Worm (Caenorhabditis elegans) whole organism, L2 larva: Measurements from ENCODE around the gene F23H12.7.
A peak's percentile ranks its signal among the peaks of the same experiment; 100 is the strongest.

Source experiments
- C34F6.9 ChIP-seq: fragments of 150-350 bp; optimal IDR thresholded peaks from 2 replicates; lab custom pipeline; 2014; ENCODE audit warnings: missing biosample characterization, missing genetic modification characterization
- F13H6.1 ChIP-seq: sonication (generic microtip); optimal IDR thresholded peaks from 2 replicates; lab custom pipeline; 2016; ENCODE audit warnings: missing genetic modification characterization, missing compliant biosample characterization
- R02D3.7 ChIP-seq: fragments of 150-350 bp; optimal IDR thresholded peaks from 2 replicates; lab custom pipeline; 2014; ENCODE audit warnings: missing biosample characterization, missing genetic modification characterization
- alr-1 ChIP-seq: fragments of 150-350 bp; optimal IDR thresholded peaks from 2 replicates; lab custom pipeline; 2014; ENCODE audit warnings: missing biosample characterization, missing genetic modification characterization
- aly-2 ChIP-seq: fragments of 150-350 bp; optimal IDR thresholded peaks from 2 replicates; lab custom pipeline; 2014; ENCODE audit warnings: missing biosample characterization, missing genetic modification characterization
- blmp-1 ChIP-seq: sonication (generic microtip); optimal IDR thresholded peaks from 2 replicates; lab custom pipeline; 2017; ENCODE audit warnings: missing genetic modification characterization, mild to moderate bottlenecking, missing compliant biosample characterization, antibody characterized with exemption, moderate library complexity; ENCODE audit not compliant: insufficient read depth
- ceh-16 ChIP-seq: fragments of 150-350 bp; optimal IDR thresholded peaks from 2 replicates; lab custom pipeline; 2014; ENCODE audit warnings: missing biosample characterization, missing genetic modification characterization
- crh-2 ChIP-seq: sonication (generic microtip); optimal IDR thresholded peaks from 2 replicates; lab custom pipeline; 2017; ENCODE audit warnings: missing biosample characterization, missing genetic modification characterization
- dmd-4 ChIP-seq: sonication (generic microtip); optimal IDR thresholded peaks from 2 replicates; lab custom pipeline; 2017; ENCODE audit warnings: missing biosample characterization, missing genetic modification characterization
- egl-27 ChIP-seq: sonication (generic microtip); optimal IDR thresholded peaks from 3 replicates; lab custom pipeline; 2017; ENCODE audit warnings: missing biosample characterization, missing genetic modification reagents, missing genetic modification characterization
- elt-1 ChIP-seq: fragments of 150-350 bp; optimal IDR thresholded peaks from 2 replicates; lab custom pipeline; 2014; ENCODE audit warnings: missing biosample characterization, missing genetic modification characterization
- elt-3 ChIP-seq: sonication (generic microtip); optimal IDR thresholded peaks from 2 replicates; lab custom pipeline; 2017; ENCODE audit warnings: missing biosample characterization, missing genetic modification characterization
- fos-1 ChIP-seq: fragments of 150-350 bp; optimal IDR thresholded peaks from 2 replicates; lab custom pipeline; 2014; ENCODE audit warnings: missing biosample characterization, missing genetic modification characterization
- gmeb-1 ChIP-seq: fragments of 150-350 bp; optimal IDR thresholded peaks from 2 replicates; lab custom pipeline; 2014; ENCODE audit warnings: missing biosample characterization, missing genetic modification characterization
- lin-11 ChIP-seq: fragments of 150-350 bp; sonication (generic microtip); optimal IDR thresholded peaks from 2 replicates; lab custom pipeline; 2014; ENCODE audit warnings: missing biosample characterization, missing genetic modification characterization, inconsistent platforms, mixed read lengths
- lin-13 ChIP-seq: fragments of 150-350 bp; optimal IDR thresholded peaks from 2 replicates; lab custom pipeline; 2014; ENCODE audit warnings: missing biosample characterization, missing genetic modification reagents, missing genetic modification characterization
- lin-39 ChIP-seq: fragments of 150-350 bp; optimal IDR thresholded peaks from 2 replicates; lab custom pipeline; 2014; ENCODE audit warnings: missing biosample characterization, missing genetic modification reagents, missing genetic modification characterization
- lsy-2 ChIP-seq, 2 experiments: fragments of 150-350 bp in 1 of 2; sonication (generic microtip) in 1 of 2; optimal IDR thresholded peaks; 2 replicates each; lab custom pipeline; 2014 to 2017; ENCODE audit warnings: missing biosample characterization in 2 of 2, missing genetic modification characterization in 2 of 2
- mab-5 ChIP-seq: fragments of 150-350 bp; optimal IDR thresholded peaks from 2 replicates; lab custom pipeline; 2014; ENCODE audit warnings: missing biosample characterization, missing genetic modification characterization
- nhr-12 ChIP-seq: fragments of 150-350 bp; optimal IDR thresholded peaks from 2 replicates; lab custom pipeline; 2014; ENCODE audit warnings: missing biosample characterization, missing genetic modification characterization
- nhr-129 ChIP-seq: fragments of 150-350 bp; optimal IDR thresholded peaks from 2 replicates; lab custom pipeline; 2014; ENCODE audit warnings: missing biosample characterization, missing genetic modification characterization
- nhr-21 ChIP-seq: fragments of 150-350 bp; optimal IDR thresholded peaks from 2 replicates; lab custom pipeline; 2014; ENCODE audit warnings: missing biosample characterization, missing genetic modification characterization
- nhr-23 ChIP-seq: fragments of 150-350 bp; optimal IDR thresholded peaks from 2 replicates; lab custom pipeline; 2014; ENCODE audit warnings: missing biosample characterization, missing genetic modification reagents, missing genetic modification characterization
- nhr-237 ChIP-seq: fragments of 150-350 bp; optimal IDR thresholded peaks from 2 replicates; lab custom pipeline; 2014; ENCODE audit warnings: missing biosample characterization, missing genetic modification characterization
- nhr-25 ChIP-seq: fragments of 150-350 bp; sonication (generic microtip); optimal IDR thresholded peaks from 3 replicates; lab custom pipeline; 2014; ENCODE audit warnings: missing biosample characterization, missing genetic modification characterization
- nhr-6 ChIP-seq: fragments of 150-350 bp; optimal IDR thresholded peaks from 2 replicates; lab custom pipeline; 2014; ENCODE audit warnings: missing biosample characterization, missing genetic modification characterization
- nhr-77 ChIP-seq: fragments of 150-350 bp; optimal IDR thresholded peaks from 2 replicates; lab custom pipeline; 2014; ENCODE audit warnings: missing biosample characterization, missing genetic modification characterization
- peb-1 ChIP-seq: fragments of 150-350 bp; optimal IDR thresholded peaks from 2 replicates; lab custom pipeline; 2014; ENCODE audit warnings: missing biosample characterization, missing genetic modification characterization
- sem-4 ChIP-seq: fragments of 150-350 bp; optimal IDR thresholded peaks from 2 replicates; lab custom pipeline; 2014; ENCODE audit warnings: missing biosample characterization, missing genetic modification reagents, missing genetic modification characterization
- skn-1 ChIP-seq: sonication (generic microtip); optimal IDR thresholded peaks from 2 replicates; lab custom pipeline; 2017; ENCODE audit warnings: missing biosample characterization, missing genetic modification characterization
- sma-3 ChIP-seq: sonication (generic microtip); optimal IDR thresholded peaks from 2 replicates; lab custom pipeline; 2016; ENCODE audit warnings: missing genetic modification reagents, missing genetic modification characterization, missing compliant biosample characterization
- sma-9 ChIP-seq, 2 experiments: fragments of 150-350 bp in 1 of 2; sonication (generic microtip) in 1 of 2; optimal IDR thresholded peaks; 2 replicates each; lab custom pipeline; 2014 to 2016; ENCODE audit warnings: missing genetic modification characterization in 2 of 2, mild to moderate bottlenecking in 1 of 2, missing biosample characterization in 1 of 2, missing compliant biosample characterization in 1 of 2, missing genetic modification reagents in 1 of 2, moderate library complexity in 1 of 2
- unc-39 ChIP-seq: fragments of 150-350 bp; optimal IDR thresholded peaks from 2 replicates; lab custom pipeline; 2014; ENCODE audit warnings: missing biosample characterization, missing genetic modification characterization
- unc-55 ChIP-seq: fragments of 150-350 bp; sonication (generic microtip); optimal IDR thresholded peaks from 3 replicates; lab custom pipeline; 2014; ENCODE audit warnings: missing biosample characterization, missing genetic modification reagents, missing genetic modification characterization
- zag-1 ChIP-seq: fragments of 150-350 bp; optimal IDR thresholded peaks from 2 replicates; lab custom pipeline; 2014; ENCODE audit warnings: missing biosample characterization, missing genetic modification characterization
- ztf-1 ChIP-seq: fragments of 200-800 bp; sonication (Bioruptor generic); conservative IDR thresholded peaks from 2 replicates; pipeline ENCODE4 v1.3.6; 2022; ENCODE audit warnings: missing genetic modification characterization, missing compliant biosample characterization
- ztf-4 ChIP-seq: fragments of 150-350 bp; optimal IDR thresholded peaks from 2 replicates; lab custom pipeline; 2014; ENCODE audit warnings: missing biosample characterization, missing genetic modification characterization

F23H12.7 gene

ce11 chrV:12411909-12412308, 40.4 kb downstream of the F23H12.7 start, which contains the start of gene cdr-7:
Gene cdr-7, minus strand, starts transcription at chrV:12412113.
- TF ChIP-seq sma-9 (GFP tag; optimal IDR thresholded peaks at IDR 0.05; lab: Kevin White, UChicago) (peak; percentile 42), sma-9 (tag; optimal IDR thresholded peaks at IDR 0.05; lab: Kevin White, UChicago) (no peak), nhr-6 (no peak), nhr-25 (tag; lab: Kevin White, UChicago) (peak; percentile 12), nhr-23 (tag; lab: Kevin White, UChicago) (no peak), blmp-1 (tag; lab: Kevin White, UChicago) (peak; percentile 13)

ce11 chrV:12412321-12412720, 40.8 kb downstream of the F23H12.7 start:
- no peak for TF ChIP-seq unc-39 (tag; lab: Kevin White, UChicago)
- no peak for TF ChIP-seq ztf-1
- TF ChIP-seq nhr-6, result no peak
- TF ChIP-seq crh-2, result no peak
- no peak for TF ChIP-seq sma-9 (GFP tag; optimal IDR thresholded peaks at IDR 0.05; lab: Kevin White, UChicago)
- TF ChIP-seq sma-9 (tag; optimal IDR thresholded peaks at IDR 0.05; lab: Kevin White, UChicago), result no peak
- no peak for TF ChIP-seq sma-3
- no peak for TF ChIP-seq peb-1 (tag; lab: Kevin White, UChicago)
- no peak for TF ChIP-seq nhr-12 (tag; lab: Kevin White, UChicago)

ce11 chrV:12413651-12414114, 42.2 kb downstream of the F23H12.7 start, which contains the start of gene cdr-6:
Gene cdr-6, minus strand, starts transcription at chrV:12413701.
- peak; percentile 18 for TF ChIP-seq F13H6.1 (tag; lab: Kevin White, UChicago)
- peak in 1 of 2 experiments; percentile 3 for TF ChIP-seq lsy-2 (tag; optimal IDR thresholded peaks at IDR 0.05; lab: Kevin White, UChicago)
- no peak for TF ChIP-seq nhr-6
- TF ChIP-seq peb-1 (tag; lab: Kevin White, UChicago), result no peak
- TF ChIP-seq R02D3.7 (tag; lab: Kevin White, UChicago), result no peak
- TF ChIP-seq C34F6.9 (tag; lab: Kevin White, UChicago), result peak; percentile 32
- no peak for TF ChIP-seq unc-55 (GFP tag; lab: Kevin White, UChicago)
- no peak for TF ChIP-seq skn-1 (tag; lab: Kevin White, UChicago)
- peak; percentile 65 for TF ChIP-seq sma-9 (GFP tag; optimal IDR thresholded peaks at IDR 0.05; lab: Kevin White, UChicago)
- TF ChIP-seq sma-9 (tag; optimal IDR thresholded peaks at IDR 0.05; lab: Kevin White, UChicago), result no peak
- TF ChIP-seq fos-1, result peak; percentile 30

- TF ChIP-seq sem-4, result no peak
- TF ChIP-seq zag-1 (tag; lab: Kevin White, UChicago), result no peak
- TF ChIP-seq ceh-16, result no peak
- peak; percentile 59 for TF ChIP-seq fos-1
- TF ChIP-seq skn-1 (tag; lab: Kevin White, UChicago), result peak; percentile 81
- no peak for TF ChIP-seq R02D3.7 (tag; lab: Kevin White, UChicago)
- TF ChIP-seq mab-5, result no peak
- no peak for TF ChIP-seq lin-39
- no peak for TF ChIP-seq elt-1 (tag; lab: Kevin White, UChicago)
- no peak for TF ChIP-seq egl-27 (tag; lab: Kevin White, UChicago)
- TF ChIP-seq nhr-237, result no peak
Observed at ce11 chrV:12414362-12414761, 42.9 kb downstream of the F23H12.7 start.

- TF ChIP-seq nhr-77 (tag; lab: Kevin White, UChicago) (no peak), fos-1 (peak; percentile 81), sma-9 (GFP tag; optimal IDR thresholded peaks at IDR 0.05; lab: Kevin White, UChicago) (peak; percentile 63), sma-9 (tag; optimal IDR thresholded peaks at IDR 0.05; lab: Kevin White, UChicago) (no peak), alr-1 (tag; lab: Kevin White, UChicago) (no peak), peb-1 (tag; lab: Kevin White, UChicago) (no peak), lsy-2 (tag; optimal IDR thresholded peaks at IDR 0.05; lab: Kevin White, UChicago) (no peak), lin-13 (no peak), lin-11 (tag; lab: Kevin White, UChicago) (no peak)
Observed at ce11 chrV:12415656-12416055, 44.2 kb downstream of the F23H12.7 start, which contains the start of gene cdr-2. Gene cdr-2, minus strand, starts transcription at chrV:12415709.

ce11 chrV:12417277-12417676, 45.8 kb downstream of the F23H12.7 start, which contains the start of gene cdr-3:
Gene cdr-3, minus strand, starts transcription at chrV:12417377.
- no peak for TF ChIP-seq ztf-4
- no peak for TF ChIP-seq skn-1 (tag; lab: Kevin White, UChicago)
- TF ChIP-seq nhr-237, result no peak
- no peak for TF ChIP-seq gmeb-1 (tag; lab: Kevin White, UChicago)
- TF ChIP-seq aly-2, result no peak
- no peak for TF ChIP-seq dmd-4
- TF ChIP-seq C34F6.9 (tag; lab: Kevin White, UChicago), result no peak
- no peak for TF ChIP-seq lsy-2 (tag; optimal IDR thresholded peaks at IDR 0.05; lab: Kevin White, UChicago)
- TF ChIP-seq nhr-21 (tag; lab: Kevin White, UChicago), result no peak
- no peak for TF ChIP-seq nhr-129 (tag; lab: Kevin White, UChicago)
- TF ChIP-seq R02D3.7 (tag; lab: Kevin White, UChicago), result no peak
- TF ChIP-seq nhr-77 (tag; lab: Kevin White, UChicago), result no peak
- no peak for TF ChIP-seq F13H6.1 (tag; lab: Kevin White, UChicago)
- TF ChIP-seq nhr-6, result no peak
- no peak for TF ChIP-seq elt-1 (tag; lab: Kevin White, UChicago)
- TF ChIP-seq elt-3 (tag; lab: Kevin White, UChicago), result no peak
